Fruit fly (Drosophila melanogaster) whole organism, embryonic: Measurements from ENCODE around the gene Cpsf100.

Source experiments
- ATbp ChIP-seq: fragments of 200-800 bp; sonication (Bioruptor generic); optimal IDR thresholded peaks from 2 replicates; lab custom pipeline; 2017; ENCODE audit warnings: missing biosample characterization, mild to moderate bottlenecking, missing genetic modification characterization, missing genetic modification reagents
- BEAF-32 ChIP-seq: fragments of 200-800 bp; sonication (Bioruptor generic); optimal IDR thresholded peaks from 3 replicates; lab custom pipeline; 2017; ENCODE audit warnings: missing biosample characterization, missing genetic modification characterization, mild to moderate bottlenecking, moderate library complexity, missing genetic modification reagents
- CG11695 ChIP-seq: fragments of 200-800 bp; sonication (Bioruptor generic); IDR thresholded peaks from 3 replicates; pipeline ENCODE4 v1.3.6; 2022; ENCODE audit warnings: missing biosample characterization, missing genetic modification characterization
- CG11696 ChIP-seq: fragments of 200-800 bp; sonication (Bioruptor generic); IDR thresholded peaks from 2 replicates; pipeline ENCODE4 v1.3.6; 2022; ENCODE audit warnings: missing biosample characterization, missing genetic modification characterization
- CG12104 ChIP-seq: fragments of 200-800 bp; sonication (Bioruptor generic); optimal IDR thresholded peaks from 3 replicates; lab custom pipeline; 2016; ENCODE audit warnings: missing biosample characterization, missing genetic modification characterization
- CG1603 ChIP-seq: fragments of 200-800 bp; sonication (Bioruptor generic); optimal IDR thresholded peaks from 2 replicates; lab custom pipeline; 2019; ENCODE audit warnings: missing biosample characterization, mild to moderate bottlenecking, missing genetic modification characterization, moderate library complexity
- CG16863 ChIP-seq: fragments of 200-800 bp; sonication (Bioruptor generic); optimal IDR thresholded peaks from 3 replicates; lab custom pipeline; 2016; ENCODE audit warnings: missing biosample characterization, missing genetic modification characterization
- CG1832 ChIP-seq: fragments of 200-800 bp; sonication (Bioruptor generic); optimal IDR thresholded peaks from 2 replicates; lab custom pipeline; 2017; ENCODE audit warnings: missing biosample characterization, mild to moderate bottlenecking, missing genetic modification characterization, inconsistent platforms
- CG30403 ChIP-seq: fragments of 200-800 bp; sonication (Bioruptor generic); optimal IDR thresholded peaks from 3 replicates; lab custom pipeline; 2016; ENCODE audit warnings: missing biosample characterization, missing genetic modification characterization
- CG3163 ChIP-seq: fragments of 200-800 bp; sonication (Bioruptor generic); optimal IDR thresholded peaks from 3 replicates; lab custom pipeline; 2016; ENCODE audit warnings: missing biosample characterization, missing genetic modification characterization
- CG3407 ChIP-seq: fragments of 200-800 bp; sonication (Bioruptor generic); optimal IDR thresholded peaks from 2 replicates; lab custom pipeline; 2018; ENCODE audit warnings: missing biosample characterization, mild to moderate bottlenecking, missing genetic modification characterization
- CG4360 ChIP-seq: fragments of 200-800 bp; sonication (Bioruptor generic); IDR thresholded peaks from 2 replicates; pipeline ENCODE4 v1.3.6; 2022; ENCODE audit warnings: missing biosample characterization, missing genetic modification characterization
- CG43689 ChIP-seq: fragments of 200-800 bp; sonication (Bioruptor generic); IDR thresholded peaks from 2 replicates; pipeline ENCODE4 v1.3.6; 2022; ENCODE audit warnings: missing biosample characterization, missing genetic modification characterization
- CG4404 ChIP-seq: fragments of 200-800 bp; sonication (Bioruptor generic); IDR thresholded peaks from 2 replicates; pipeline ENCODE4 v1.3.6; 2022; ENCODE audit warnings: missing biosample characterization, missing genetic modification characterization
- CG4617 ChIP-seq: fragments of 200-800 bp; sonication (Bioruptor generic); optimal IDR thresholded peaks from 3 replicates; lab custom pipeline; 2016; ENCODE audit warnings: missing biosample characterization, missing genetic modification characterization, borderline replicate concordance
- CG7372 ChIP-seq: fragments of 200-800 bp; sonication (Bioruptor generic); IDR thresholded peaks from 2 replicates; pipeline ENCODE4 v1.3.6; 2022; ENCODE audit warnings: missing biosample characterization, missing genetic modification characterization
- CG8290 ChIP-seq, 3 experiments: fragments of 200-800 bp; sonication (Bioruptor generic); optimal IDR thresholded peaks; 2 replicates each; lab custom pipeline; 2016 to 2019; ENCODE audit warnings: missing biosample characterization in 3 of 3, missing genetic modification characterization in 3 of 3, mild to moderate bottlenecking in 2 of 3, moderate library complexity in 1 of 3
- CG9932 ChIP-seq: fragments of 200-800 bp; sonication (Bioruptor generic); IDR thresholded peaks from 2 replicates; pipeline ENCODE4 v1.3.6; 2022; ENCODE audit warnings: missing biosample characterization, missing genetic modification characterization
- D19B ChIP-seq: fragments of 200-800 bp; sonication (Bioruptor generic); optimal IDR thresholded peaks from 2 replicates; lab custom pipeline; 2017; ENCODE audit warnings: missing biosample characterization, mild to moderate bottlenecking, missing genetic modification characterization
- Med ChIP-seq: fragments of 200-800 bp; sonication (Bioruptor generic); peaks from one replicate; lab custom pipeline; 2016; ENCODE audit warnings: missing biosample characterization, missing genetic modification characterization, mild to moderate bottlenecking, inconsistent platforms, moderate library complexity
- Oli ChIP-seq: fragments of 200-800 bp; sonication (Bioruptor generic); optimal IDR thresholded peaks from 2 replicates; lab custom pipeline; 2018; ENCODE audit warnings: missing biosample characterization, mild to moderate bottlenecking, missing genetic modification characterization, moderate library complexity
- Ravus ChIP-seq: fragments of 200-800 bp; sonication (Bioruptor generic); IDR thresholded peaks from 2 replicates; pipeline ENCODE4 v1.3.6; 2022; ENCODE audit warnings: missing biosample characterization, missing genetic modification characterization
- Trl ChIP-seq, 3 experiments: fragments of >200 bp in 2 of 3; fragments of 200-800 bp in 1 of 3; sonication (Bioruptor generic) in 1 of 3; optimal IDR thresholded peaks; 2 replicates in 1 of 3; 3 replicates in 2 of 3; lab custom pipeline; 2016 to 2017; ENCODE audit warnings: missing biosample characterization in 1 of 3, missing genetic modification characterization in 1 of 3
- ac ChIP-seq: fragments of 200-800 bp; sonication (Bioruptor generic); optimal IDR thresholded peaks from 3 replicates; lab custom pipeline; 2017; ENCODE audit warnings: missing biosample characterization, mild to moderate bottlenecking, missing genetic modification characterization
- bsh ChIP-seq, 2 experiments: fragments of 200-800 bp; sonication (Bioruptor generic); optimal IDR thresholded peaks; 2 replicates each; lab custom pipeline; 2017 to 2018; ENCODE audit warnings: mild to moderate bottlenecking in 2 of 2, missing biosample characterization in 2 of 2, missing genetic modification characterization in 2 of 2, moderate library complexity in 1 of 2
- gfzf ChIP-seq: fragments of 200-800 bp; sonication (Bioruptor generic); optimal IDR thresholded peaks from 2 replicates; lab custom pipeline; 2016; ENCODE audit warnings: missing biosample characterization, mild to moderate bottlenecking, missing genetic modification characterization, moderate library complexity
- jing ChIP-seq: fragments of 200-800 bp; sonication (Bioruptor generic); optimal IDR thresholded peaks from 2 replicates; lab custom pipeline; 2018; ENCODE audit warnings: missing biosample characterization, mild to moderate bottlenecking, missing genetic modification characterization
- lab ChIP-seq: fragments of 200-800 bp; sonication (Bioruptor generic); optimal IDR thresholded peaks from 3 replicates; lab custom pipeline; 2017; ENCODE audit warnings: missing biosample characterization, missing genetic modification characterization, mild to moderate bottlenecking, moderate library complexity, missing genetic modification reagents
- pzg ChIP-seq: fragments of 200-800 bp; sonication (Bioruptor generic); optimal IDR thresholded peaks from 3 replicates; lab custom pipeline; 2018; ENCODE audit warnings: missing biosample characterization, mild to moderate bottlenecking, missing genetic modification characterization, moderate library complexity
- ranshi ChIP-seq: fragments of 200-800 bp; sonication (Bioruptor generic); IDR thresholded peaks from 2 replicates; pipeline ENCODE4 v1.3.6; 2022; ENCODE audit warnings: missing biosample characterization, missing genetic modification characterization
- run ChIP-seq: fragments of 200-800 bp; sonication (Bioruptor generic); optimal IDR thresholded peaks from 3 replicates; lab custom pipeline; 2018; ENCODE audit warnings: missing biosample characterization, mild to moderate bottlenecking, missing genetic modification characterization
- sens ChIP-seq: fragments of 200-800 bp; sonication (Bioruptor generic); peaks from one replicate; lab custom pipeline; 2016; ENCODE audit warnings: missing biosample characterization, missing genetic modification characterization
- trem ChIP-seq: fragments of 200-800 bp; optimal IDR thresholded peaks from 3 replicates; lab custom pipeline; 2019; ENCODE audit warnings: missing biosample characterization, mild to moderate bottlenecking, missing genetic modification characterization, moderate library complexity
- vvl ChIP-seq: fragments of 200-800 bp; sonication (Bioruptor generic); IDR thresholded peaks from 2 replicates; pipeline ENCODE4 v1.3.6; 2022; ENCODE audit warnings: missing biosample characterization, missing genetic modification characterization
- wek ChIP-seq: fragments of 200-800 bp; sonication (Bioruptor generic); optimal IDR thresholded peaks from 3 replicates; lab custom pipeline; 2018; ENCODE audit warnings: missing biosample characterization, mild to moderate bottlenecking, missing genetic modification characterization, moderate library complexity
- zen ChIP-seq: fragments of 200-800 bp; sonication (Bioruptor generic); optimal IDR thresholded peaks from 3 replicates; lab custom pipeline; 2018; ENCODE audit warnings: missing biosample characterization, mild to moderate bottlenecking, missing genetic modification characterization, moderate library complexity

Gene Cpsf100

DNA sequence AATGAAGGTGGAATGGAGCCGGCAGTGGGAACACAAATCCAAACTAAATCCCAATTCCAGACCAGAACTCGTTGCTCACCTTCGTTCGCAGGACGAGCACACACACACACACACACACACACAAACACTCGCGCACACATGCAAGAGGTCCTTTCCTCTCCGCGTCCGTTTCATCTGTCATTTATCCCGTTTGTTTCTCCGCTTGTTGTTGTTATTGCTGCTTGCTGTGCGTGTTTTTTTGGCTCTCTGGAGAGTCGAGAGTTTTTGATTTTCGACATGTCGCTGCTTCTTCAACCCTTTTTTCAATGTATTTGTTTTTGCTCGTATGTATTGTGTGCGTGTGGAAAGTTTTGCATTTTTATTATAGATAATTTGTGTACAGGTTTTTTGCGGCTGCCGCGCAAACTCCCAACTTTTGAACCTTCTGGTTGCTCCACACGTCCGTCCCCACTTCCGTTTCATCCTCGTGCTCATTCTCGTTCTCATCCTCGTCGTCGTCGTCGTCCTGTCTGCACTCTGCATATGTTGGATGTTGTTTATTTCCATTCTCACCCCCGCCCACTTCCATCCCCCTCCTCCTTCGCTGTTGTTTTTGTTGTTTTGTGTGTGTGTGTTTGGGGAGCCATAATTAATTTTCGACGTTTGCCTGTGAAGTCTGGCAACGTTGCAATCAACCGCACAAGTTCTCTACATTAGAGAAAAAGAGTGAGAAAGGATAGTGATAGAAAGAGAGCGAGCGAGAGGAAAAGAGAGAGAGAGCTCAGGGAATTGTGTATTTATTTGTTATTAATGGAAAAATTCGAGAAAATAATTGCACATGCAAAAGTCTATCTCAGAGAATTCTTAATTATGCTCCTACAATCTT, 35.1 kb downstream of the Cpsf100 start (continued):
- no peak for TF ChIP-seq D19B (GFP tag; lab: Kevin White, UChicago)
- TF ChIP-seq trem (tag; lab: Kevin White, UChicago): peak; percentile 8
- TF ChIP-seq CG3407: peak; percentile 99
- TF ChIP-seq CG30403 (GFP tag; lab: Kevin White, UChicago): no peak
- TF ChIP-seq CG9932 (GFP tag; lab: Robert Waterston, UW): no peak
- no peak for TF ChIP-seq CG7372 (GFP tag; lab: Robert Waterston, UW)
- TF ChIP-seq jing (GFP tag; lab: Kevin White, UChicago): no peak
- TF ChIP-seq BEAF-32 (GFP tag; lab: Kevin White, UChicago): no peak
- TF ChIP-seq CG1832 (GFP tag; lab: Kevin White, UChicago): peak; percentile 30
- TF ChIP-seq CG8290 (GFP tag; optimal IDR thresholded peaks at IDR 0.05; lab: Kevin White, UChicago): no peak
- TF ChIP-seq CG8290 (tag; optimal IDR thresholded peaks at IDR 0.05; lab: Kevin White, UChicago): no peak
- TF ChIP-seq ranshi (GFP tag; lab: Robert Waterston, UW): no peak
- TF ChIP-seq Med (GFP tag; lab: Kevin White, UChicago): peak; percentile 24
- peak; percentile 32 to 35 for TF ChIP-seq Trl (optimal IDR thresholded peaks at IDR 0.05; lab: Kevin White, UChicago)
- TF ChIP-seq Trl (GFP tag; optimal IDR thresholded peaks at IDR 0.05; lab: Kevin White, UChicago): no peak
- no peak for TF ChIP-seq gfzf (GFP tag; lab: Kevin White, UChicago)
- TF ChIP-seq CG4617 (GFP tag; lab: Kevin White, UChicago): no peak
- TF ChIP-seq pzg: no peak
- no peak for TF ChIP-seq CG12104 (GFP tag; lab: Kevin White, UChicago)
- no peak for TF ChIP-seq run
- peak; percentile 91 for TF ChIP-seq CG4360 (GFP tag; lab: Robert Waterston, UW)

DNA sequence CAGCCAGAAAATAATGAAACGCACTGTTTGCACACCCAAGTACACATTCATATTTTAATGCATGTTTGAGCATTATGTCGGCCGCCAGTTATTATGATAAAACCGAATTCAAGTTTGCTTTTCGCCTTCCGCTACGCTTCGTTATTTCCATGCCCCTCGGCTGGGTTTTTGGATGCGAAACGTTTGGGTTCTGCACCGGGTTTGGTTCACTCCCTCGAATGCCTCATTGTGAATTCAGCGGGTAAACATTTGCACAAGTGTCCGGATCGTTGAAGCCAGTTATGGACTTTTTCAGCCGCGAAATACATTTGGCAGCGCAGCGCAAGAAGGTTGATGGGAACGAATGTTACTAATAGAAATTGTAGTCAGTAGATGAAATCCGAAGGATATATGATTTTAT, 36.8 kb downstream of the Cpsf100 start:
- TF ChIP-seq CG16863 (GFP tag; lab: Kevin White, UChicago) (no peak), ATbp (GFP tag; lab: Kevin White, UChicago) (peak; percentile 20), wek (peak; percentile 15), Med (GFP tag; lab: Kevin White, UChicago) (peak; percentile 53), CG43689 (no peak), lab (GFP tag; lab: Kevin White, UChicago) (peak; percentile 13), CG11695 (GFP tag; lab: Robert Waterston, UW) (0 out of 3 replicates have a peak, but pooled peaks have one; percentile 28), vvl (GFP tag; lab: Robert Waterston, UW) (peak; percentile 9; the same call in 1 of the 2 replicates), CG4404 (GFP tag; lab: Robert Waterston, UW) (no peak), sens (peak; percentile 24)

DNA sequence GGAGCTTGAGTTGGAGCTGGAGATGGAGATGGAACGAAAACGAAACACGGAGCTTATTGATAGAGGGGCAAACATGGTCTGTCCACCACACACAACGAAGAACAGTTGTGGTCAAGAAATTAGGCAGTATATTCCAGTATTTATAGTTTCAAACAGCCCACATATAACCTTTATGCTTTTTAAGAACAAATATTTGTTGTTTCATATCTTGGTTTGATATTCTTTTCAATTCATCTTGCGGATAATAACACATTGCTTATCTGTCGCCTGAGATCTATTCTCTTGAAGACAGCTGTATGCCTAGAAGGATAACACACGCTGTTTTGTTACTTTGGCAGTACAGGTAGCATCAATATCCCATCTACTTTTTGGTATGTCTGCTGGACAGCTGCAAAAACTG, 38.5 kb downstream of the Cpsf100 start:
- TF ChIP-seq zen (tag; lab: Kevin White, UChicago) (peak; percentile 1), CG3163 (GFP tag; lab: Kevin White, UChicago) (no peak), Ravus (GFP tag; lab: Robert Waterston, UW) (no peak), ac (GFP tag; lab: Kevin White, UChicago) (peak; percentile 51), Oli (no peak), CG9932 (GFP tag; lab: Robert Waterston, UW) (no peak), bsh (GFP tag; optimal IDR thresholded peaks at IDR 0.05; lab: Kevin White, UChicago) (peak in 1 of 2 experiments; percentile 22), CG11696 (GFP tag; lab: Robert Waterston, UW) (0 out of 2 replicates have a peak, but pooled peaks have one; percentile 52), CG30403 (GFP tag; lab: Kevin White, UChicago) (no peak), CG1603 (peak; percentile 9), Med (GFP tag; lab: Kevin White, UChicago) (peak; percentile 35)
- TF ChIP-seq, all 482 proteins: peak for 6
